Fruit fly (Drosophila melanogaster) whole organism, embryonic: ENCODE data around the gene CG17764.

Experiments used
- B-H2 ChIP-seq: fragments of 200-800 bp; sonication (Bioruptor generic); optimal IDR thresholded peaks from 2 replicates; lab custom pipeline; 2018; ENCODE audit warnings: missing biosample characterization, mild to moderate bottlenecking, missing genetic modification characterization
- CG10209 ChIP-seq: fragments of 200-800 bp; sonication (Bioruptor generic); optimal IDR thresholded peaks from 3 replicates; lab custom pipeline; 2017; ENCODE audit warnings: missing biosample characterization, mild to moderate bottlenecking, missing genetic modification characterization, missing genetic modification reagents
- CG11085 ChIP-seq: fragments of 200-800 bp; sonication (Bioruptor generic); IDR thresholded peaks from 2 replicates; pipeline ENCODE4 v1.3.6; 2022; ENCODE audit warnings: missing biosample characterization, missing genetic modification characterization
- CG13894 ChIP-seq: fragments of 200-800 bp; sonication (Bioruptor generic); optimal IDR thresholded peaks from 3 replicates; lab custom pipeline; 2018; ENCODE audit warnings: missing biosample characterization, mild to moderate bottlenecking, missing genetic modification characterization, moderate library complexity
- CG15269 ChIP-seq: fragments of 200-800 bp; sonication (Bioruptor generic); optimal IDR thresholded peaks from 2 replicates; lab custom pipeline; 2018; ENCODE audit warnings: missing biosample characterization, mild to moderate bottlenecking, missing genetic modification characterization, moderate library complexity
- CG15696 ChIP-seq: fragments of 200-800 bp; sonication (Bioruptor generic); optimal IDR thresholded peaks from 2 replicates; lab custom pipeline; 2019; ENCODE audit warnings: missing biosample characterization, mild to moderate bottlenecking, missing genetic modification characterization, moderate library complexity
- CG17359 ChIP-seq: fragments of 200-800 bp; sonication (Bioruptor generic); optimal IDR thresholded peaks from 3 replicates; lab custom pipeline; 2018; ENCODE audit warnings: missing biosample characterization, mild to moderate bottlenecking, missing genetic modification characterization, moderate library complexity
- CG17568 ChIP-seq: fragments of 200-800 bp; sonication (Bioruptor generic); optimal IDR thresholded peaks from 2 replicates; lab custom pipeline; 2018; ENCODE audit warnings: missing biosample characterization, mild to moderate bottlenecking, missing genetic modification characterization, moderate library complexity
- CG18764 ChIP-seq: fragments of 200-800 bp; sonication (Bioruptor generic); optimal IDR thresholded peaks from 3 replicates; lab custom pipeline; 2016; ENCODE audit warnings: missing biosample characterization, missing genetic modification characterization
- CG2889 ChIP-seq: fragments of 200-800 bp; sonication (Bioruptor generic); IDR thresholded peaks from 3 replicates; pipeline ENCODE4 v1.3.6; 2022; ENCODE audit warnings: missing biosample characterization, missing genetic modification characterization
- CG32772 ChIP-seq: fragments of 200-800 bp; sonication (Bioruptor generic); IDR thresholded peaks from 2 replicates; pipeline ENCODE4 v1.3.6; 2022; ENCODE audit warnings: missing biosample characterization, missing genetic modification characterization
- CG33213 ChIP-seq: fragments of 200-800 bp; sonication (Bioruptor generic); optimal IDR thresholded peaks from 3 replicates; lab custom pipeline; 2016; ENCODE audit warnings: missing biosample characterization, missing genetic modification characterization
- CG34422 ChIP-seq: fragments of 200-800 bp; sonication (Bioruptor generic); IDR thresholded peaks from 3 replicates; pipeline ENCODE4 v1.3.6; 2022; ENCODE audit warnings: missing biosample characterization, missing genetic modification characterization
- CG4404 ChIP-seq: fragments of 200-800 bp; sonication (Bioruptor generic); IDR thresholded peaks from 2 replicates; pipeline ENCODE4 v1.3.6; 2022; ENCODE audit warnings: missing biosample characterization, missing genetic modification characterization
- CG4617 ChIP-seq: fragments of 200-800 bp; sonication (Bioruptor generic); optimal IDR thresholded peaks from 3 replicates; lab custom pipeline; 2016; ENCODE audit warnings: missing biosample characterization, missing genetic modification characterization, borderline replicate concordance
- CG4820 ChIP-seq: fragments of 200-800 bp; sonication (Bioruptor generic); optimal IDR thresholded peaks from 3 replicates; lab custom pipeline; 2016; ENCODE audit warnings: missing biosample characterization, missing genetic modification characterization
- CG6254 ChIP-seq: fragments of 200-800 bp; sonication (Bioruptor generic); optimal IDR thresholded peaks from 3 replicates; lab custom pipeline; 2017; ENCODE audit warnings: mild to moderate bottlenecking, missing biosample characterization, missing genetic modification reagents, missing genetic modification characterization
- CG7357 ChIP-seq: fragments of 200-800 bp; sonication (Bioruptor generic); IDR thresholded peaks from 3 replicates; pipeline ENCODE4 v1.3.6; 2022; ENCODE audit warnings: missing biosample characterization, missing genetic modification characterization
- CG9437 ChIP-seq: fragments of 200-800 bp; sonication (Bioruptor generic); optimal IDR thresholded peaks from 2 replicates; lab custom pipeline; 2018; ENCODE audit warnings: missing biosample characterization, mild to moderate bottlenecking, missing genetic modification characterization
- CoRest ChIP-seq: fragments of 200-800 bp; sonication (Bioruptor generic); optimal IDR thresholded peaks from 3 replicates; lab custom pipeline; 2018; ENCODE audit warnings: missing biosample characterization, mild to moderate bottlenecking, missing genetic modification characterization, moderate library complexity
- Dbx ChIP-seq: fragments of 200-800 bp; sonication (Bioruptor generic); IDR thresholded peaks from 3 replicates; pipeline ENCODE4 v1.3.6; 2022; ENCODE audit warnings: missing biosample characterization, missing genetic modification characterization
- Deaf1 ChIP-seq: fragments of 200-800 bp; optimal IDR thresholded peaks from 3 replicates; lab custom pipeline; 2019; ENCODE audit warnings: missing biosample characterization, mild to moderate bottlenecking, missing genetic modification characterization, moderate library complexity
- Doc3 ChIP-seq: fragments of 200-800 bp; sonication (Bioruptor generic); IDR thresholded peaks from 3 replicates; pipeline ENCODE4 v1.3.6; 2022; ENCODE audit warnings: missing biosample characterization, missing genetic modification characterization; ENCODE audit not compliant: partially characterized antibody
- Ets65A ChIP-seq: fragments of 200-800 bp; sonication (Bioruptor generic); peaks from one replicate; lab custom pipeline; 2016; ENCODE audit warnings: missing biosample characterization, missing genetic modification characterization
- HLH4C ChIP-seq: fragments of 200-800 bp; sonication (Bioruptor generic); IDR thresholded peaks from 3 replicates; pipeline ENCODE4 v1.3.6; 2022; ENCODE audit warnings: missing biosample characterization, missing genetic modification characterization; ENCODE audit not compliant: partially characterized antibody
- Nf-YB ChIP-seq: fragments of 200-800 bp; sonication (Bioruptor generic); optimal IDR thresholded peaks from 3 replicates; lab custom pipeline; 2019; ENCODE audit warnings: missing biosample characterization, mild to moderate bottlenecking, missing genetic modification characterization, moderate library complexity
- Nf-YC ChIP-seq: fragments of 200-800 bp; optimal IDR thresholded peaks from 3 replicates; lab custom pipeline; 2019; ENCODE audit warnings: missing biosample characterization, mild to moderate bottlenecking, missing genetic modification characterization, moderate library complexity
- Oaz ChIP-seq: fragments of 200-800 bp; sonication (Bioruptor generic); IDR thresholded peaks from 2 replicates; pipeline ENCODE4 v1.3.6; 2022; ENCODE audit warnings: missing biosample characterization, missing genetic modification characterization
- Rx ChIP-seq: fragments of 200-800 bp; sonication (Bioruptor generic); IDR thresholded peaks from 2 replicates; pipeline ENCODE4 v1.3.6; 2022; ENCODE audit warnings: missing biosample characterization, missing genetic modification characterization
- Sry-δ ChIP-seq: fragments of 200-800 bp; sonication (Bioruptor generic); optimal IDR thresholded peaks from 2 replicates; lab custom pipeline; 2016; ENCODE audit warnings: missing biosample characterization, missing genetic modification characterization
- Tbp ChIP-seq: fragments of >200 bp; optimal IDR thresholded peaks from 2 replicates; lab custom pipeline; 2018; ENCODE audit warnings: missing biosample characterization, missing genetic modification characterization
- Vsx1 ChIP-seq: fragments of 200-800 bp; sonication (Bioruptor generic); optimal IDR thresholded peaks from 2 replicates; lab custom pipeline; 2017; ENCODE audit warnings: missing biosample characterization, mild to moderate bottlenecking, missing genetic modification characterization, missing genetic modification reagents
- ab ChIP-seq: fragments of 200-800 bp; sonication (Bioruptor generic); optimal IDR thresholded peaks from 2 replicates; lab custom pipeline; 2016; ENCODE audit warnings: missing biosample characterization, missing genetic modification characterization
- az2 ChIP-seq: fragments of 200-800 bp; sonication (Bioruptor generic); optimal IDR thresholded peaks from 3 replicates; lab custom pipeline; 2016; ENCODE audit warnings: missing biosample characterization, missing genetic modification characterization
- cad ChIP-seq: fragments of >200 bp; optimal IDR thresholded peaks from 2 replicates; lab custom pipeline; 2017; ENCODE audit warnings: missing biosample characterization, missing genetic modification characterization
- ham ChIP-seq: fragments of 200-800 bp; sonication (Bioruptor generic); IDR thresholded peaks from 2 replicates; pipeline ENCODE4 v1.3.6; 2022; ENCODE audit warnings: missing biosample characterization, missing genetic modification characterization
- hkb ChIP-seq, 2 experiments: fragments of 200-800 bp in 1 of 2; fragments of >200 bp in 1 of 2; sonication (Bioruptor generic) in 1 of 2; IDR thresholded peaks in 1 of 2; optimal IDR thresholded peaks in 1 of 2; 2 replicates each; pipeline versions ENCODE4 v1.3.6 to Lab custom; 2017 to 2022; ENCODE audit warnings: missing biosample characterization in 1 of 2, missing genetic modification characterization in 1 of 2
- kay ChIP-seq: fragments of 200-800 bp; sonication (Bioruptor generic); optimal IDR thresholded peaks from 2 replicates; lab custom pipeline; 2016; ENCODE audit warnings: missing biosample characterization, missing genetic modification characterization
- lmd ChIP-seq: fragments of 200-800 bp; sonication (Bioruptor generic); IDR thresholded peaks from 2 replicates; pipeline ENCODE4 v1.3.6; 2022; ENCODE audit warnings: missing biosample characterization, missing genetic modification characterization
- mirr ChIP-seq: fragments of 200-800 bp; sonication (Bioruptor generic); optimal IDR thresholded peaks from 3 replicates; lab custom pipeline; 2018; ENCODE audit warnings: missing biosample characterization, mild to moderate bottlenecking, missing genetic modification characterization
- peb ChIP-seq: fragments of 200-800 bp; sonication (Bioruptor generic); IDR thresholded peaks from 2 replicates; pipeline ENCODE4 v1.3.6; 2022; ENCODE audit warnings: missing biosample characterization, missing genetic modification characterization
- prd ChIP-seq, 3 experiments: fragments of >200 bp in 2 of 3; fragments of 200-800 bp in 1 of 3; sonication (Bioruptor generic) in 1 of 3; optimal IDR thresholded peaks in 2 of 3; IDR thresholded peaks in 1 of 3; 2 replicates in 2 of 3; 3 replicates in 1 of 3; pipeline versions ENCODE4 v1.3.6 to Lab custom; 2017 to 2022; ENCODE audit warnings: missing biosample characterization in 1 of 3, missing genetic modification characterization in 1 of 3
- sens ChIP-seq: fragments of 200-800 bp; sonication (Bioruptor generic); peaks from one replicate; lab custom pipeline; 2016; ENCODE audit warnings: missing biosample characterization, missing genetic modification characterization
- shn ChIP-seq: fragments of 200-800 bp; sonication (Bioruptor generic); optimal IDR thresholded peaks from 3 replicates; lab custom pipeline; 2016; ENCODE audit warnings: missing biosample characterization, missing genetic modification characterization
- sob ChIP-seq: fragments of 200-800 bp; sonication (Bioruptor generic); IDR thresholded peaks from 2 replicates; pipeline ENCODE4 v1.3.6; 2022; ENCODE audit warnings: missing biosample characterization, missing genetic modification characterization
- sr ChIP-seq: fragments of 200-800 bp; sonication (Bioruptor generic); IDR thresholded peaks from 3 replicates; pipeline ENCODE4 v1.3.6; 2022; ENCODE audit warnings: missing biosample characterization, missing genetic modification characterization
- vnd ChIP-seq: fragments of 200-800 bp; sonication (Bioruptor generic); IDR thresholded peaks from 3 replicates; pipeline ENCODE4 v1.3.6; 2022; ENCODE audit warnings: missing biosample characterization, missing genetic modification characterization; ENCODE audit not compliant: partially characterized antibody
- yki ChIP-seq: fragments of >200 bp; optimal IDR thresholded peaks from 3 replicates; lab custom pipeline; 2018
- z ChIP-seq: fragments of 200-800 bp; sonication (Bioruptor generic); IDR thresholded peaks from 3 replicates; pipeline ENCODE4 v1.3.6; 2022; ENCODE audit warnings: missing biosample characterization, missing genetic modification characterization

CG17764 gene

DNA sequence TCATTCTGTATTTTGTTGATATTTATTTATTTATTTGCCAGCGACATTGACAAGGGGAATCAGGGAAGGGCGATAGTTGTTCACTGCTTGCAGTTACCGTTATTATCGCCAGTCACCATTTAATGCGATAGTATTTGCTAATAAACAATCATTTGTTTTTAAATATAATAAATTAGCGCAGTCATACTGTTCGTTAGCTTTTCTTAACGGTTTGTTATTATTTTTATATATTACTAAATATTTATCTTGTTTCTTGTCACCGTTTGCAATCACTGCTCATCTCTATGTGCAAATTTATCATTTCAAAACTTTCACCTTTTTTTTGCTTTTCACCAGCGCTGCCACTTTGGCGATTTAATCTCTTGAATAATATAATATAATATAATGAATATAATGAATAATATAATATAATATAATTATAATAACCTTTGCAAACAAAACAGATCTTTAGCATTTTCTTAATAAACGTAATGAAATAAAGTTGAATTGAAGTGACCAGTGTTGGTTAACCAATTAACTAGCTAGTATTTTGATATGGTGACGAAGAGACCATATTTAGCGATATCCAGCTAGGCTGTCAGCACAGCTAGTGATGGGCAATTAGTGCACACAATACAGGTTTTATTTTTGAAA lies 22.2 kb upstream of the CG17764 start, which contains the start of the genes CG3309 and XRCC1 (continued):
- TF ChIP-seq Oaz (GFP tag; lab: Robert Waterston, UW) (peak; percentile 49; the same call in 1 of the 2 replicates), cad (no peak), CG4820 (GFP tag; lab: Kevin White, UChicago) (peak; percentile 26), Deaf1 (tag; lab: Kevin White, UChicago) (peak; percentile 5), CoRest (tag; lab: Kevin White, UChicago) (peak; percentile 59), CG6254 (GFP tag; lab: Kevin White, UChicago) (peak; percentile 46), CG4404 (GFP tag; lab: Robert Waterston, UW) (peak; percentile 45; the same call in 1 of the 2 replicates), Ets65A (GFP tag; lab: Kevin White, UChicago) (peak; percentile 87), ab (no peak), z (GFP tag; lab: Robert Waterston, UW) (no peak), CG13894 (tag; lab: Kevin White, UChicago) (peak; percentile 54), Dbx (GFP tag; lab: Robert Waterston, UW) (peak; percentile 64; the same call in 2 of the 3 replicates), B-H2 (GFP tag; lab: Kevin White, UChicago) (no peak), CG15269 (tag; lab: Kevin White, UChicago) (peak; percentile 50), vnd (GFP tag; lab: Robert Waterston, UW) (peak; percentile 87), prd (optimal IDR thresholded peaks at IDR 0.05; lab: Kevin White, UChicago) (no peak), prd (GFP tag; IDR thresholded peaks at IDR 0.05; lab: Robert Waterston, UW) (peak; percentile 81), Nf-YB (GFP tag; lab: Kevin White, UChicago) (no peak), HLH4C (peak; percentile 82), shn (GFP tag; lab: Kevin White, UChicago) (no peak), CG32772 (0 out of 2 replicates have a peak, but pooled peaks have one; percentile 28), Tbp (GFP tag; lab: Kevin White, UChicago) (no peak), Doc3 (GFP tag; lab: Robert Waterston, UW) (peak; percentile 86), CG9437 (GFP tag; lab: Kevin White, UChicago) (peak; percentile 36), CG17359 (tag; lab: Kevin White, UChicago) (peak; percentile 42), CG15696 (tag; lab: Kevin White, UChicago) (peak; percentile 42), mirr (no peak), CG10209 (peak; percentile 46), Sry-δ (peak; percentile 68), sens (GFP tag; lab: Kevin White, UChicago) (peak; percentile 73), ham (GFP tag; lab: Robert Waterston, UW) (no peak), Nf-YC (peak; percentile 50), lmd (GFP tag; lab: Robert Waterston, UW) (peak; percentile 38), kay (GFP tag; lab: Kevin White, UChicago) (no peak), CG33213 (GFP tag; lab: Kevin White, UChicago) (no peak), CG7357 (GFP tag; lab: Robert Waterston, UW) (peak; percentile 33; the same call in 1 of the 3 replicates), CG11085 (GFP tag; lab: Robert Waterston, UW) (0 out of 2 replicates have a peak, but pooled peaks have one; percentile 49), yki (lab: Kevin White, UChicago) (no peak), hkb (optimal IDR thresholded peaks at IDR 0.05; lab: Kevin White, UChicago) (no peak), hkb (GFP tag; IDR thresholded peaks at IDR 0.05; lab: Robert Waterston, UW) (peak; percentile 46; the same call in 1 of the 2 replicates), sr (no peak), CG17568 (GFP tag; lab: Kevin White, UChicago) (no peak), Rx (0 out of 2 replicates have a peak, but pooled peaks have one; percentile 13), peb (GFP tag; lab: Robert Waterston, UW) (peak; percentile 27; the same call in 1 of the 2 replicates), CG4617 (peak; percentile 38), Vsx1 (GFP tag; lab: Kevin White, UChicago) (no peak), CG18764 (GFP tag; lab: Kevin White, UChicago) (no peak), sob (peak; percentile 50; the same call in 1 of the 2 replicates), CG2889 (GFP tag; lab: Robert Waterston, UW) (0 out of 3 replicates have a peak, but pooled peaks have one; percentile 25), CG34422 (GFP tag; lab: Robert Waterston, UW) (peak; percentile 78; the same call in 2 of the 3 replicates), az2 (GFP tag; lab: Kevin White, UChicago) (peak; percentile 31)
